Fruit fly (Drosophila melanogaster): ENCODE data around the gene CenG1A.

The CenG1A gene

dm6 chr2L:13829540-13829939 lies 5.8 kb upstream of the CenG1A start, which contains the start of the genes Arpc1 and Orc5 (continued):
- peak in 1 of 2 experiments; percentile 4 for TF ChIP-seq insv (GFP tag; optimal IDR thresholded peaks at IDR 0.05)
- TF ChIP-seq zf30C (GFP tag; optimal IDR thresholded peaks at IDR 0.05) = no peak
- no peak for TF ChIP-seq Mrtf (GFP tag; IDR thresholded peaks at IDR 0.05)
- peak; percentile 50 for TF ChIP-seq CG18011 (GFP tag; optimal IDR thresholded peaks at IDR 0.05)
- no peak for TF ChIP-seq otp (GFP tag; IDR thresholded peaks at IDR 0.05)
- TF ChIP-seq Lim3 (GFP tag; IDR thresholded peaks at IDR 0.05) = no peak
- TF ChIP-seq dm (GFP tag; optimal IDR thresholded peaks at IDR 0.05) = no peak
- no peak for TF ChIP-seq CG9437 (GFP tag; optimal IDR thresholded peaks at IDR 0.05)
- no peak for TF ChIP-seq repo (GFP tag; optimal IDR thresholded peaks at IDR 0.05)
- peak; percentile 87 for TF ChIP-seq Bgb (GFP tag; IDR thresholded peaks at IDR 0.05; ENCODE audit: partially characterized antibody)
- peak; percentile 67 for TF ChIP-seq HmgZ (tag; optimal IDR thresholded peaks at IDR 0.05)
- TF ChIP-seq D (optimal IDR thresholded peaks at IDR 0.05) = peak; percentile 10
- TF ChIP-seq D (GFP tag; optimal IDR thresholded peaks at IDR 0.05) = no peak
- TF ChIP-seq CG11696 (GFP tag; IDR thresholded peaks at IDR 0.05) = no peak
- TF ChIP-seq CG7928 (GFP tag; optimal IDR thresholded peaks at IDR 0.05) = no peak
- peak; percentile 76 for TF ChIP-seq trem (tag; optimal IDR thresholded peaks at IDR 0.05)
- TF ChIP-seq CG17328 (GFP tag; IDR thresholded peaks at IDR 0.05) = no peak
- no peak for TF ChIP-seq CG12299 (tag; optimal IDR thresholded peaks at IDR 0.05)
- TF ChIP-seq CoRest (tag; optimal IDR thresholded peaks at IDR 0.05) = peak; percentile 25
- no peak for TF ChIP-seq wdn (GFP tag; IDR thresholded peaks at IDR 0.05)
- TF ChIP-seq aop (GFP tag; IDR thresholded peaks at IDR 0.05) = no peak
- TF ChIP-seq mld (GFP tag; IDR thresholded peaks at IDR 0.05; ENCODE audit: partially characterized antibody) = peak; percentile 81; the same call in 1 of the 3 replicates
- no peak for TF ChIP-seq tgo (GFP tag; IDR thresholded peaks at IDR 0.05)
- TF ChIP-seq caup (GFP tag; optimal IDR thresholded peaks at IDR 0.05; ENCODE audit: severe bottlenecking) = no peak
- TF ChIP-seq al (GFP tag; IDR thresholded peaks at IDR 0.05) = no peak
- TF ChIP-seq Doc3 (GFP tag; IDR thresholded peaks at IDR 0.05; ENCODE audit: partially characterized antibody) = peak; percentile 77
- TF ChIP-seq CG18476 (GFP tag; optimal IDR thresholded peaks at IDR 0.05) = no peak
- no peak for TF ChIP-seq cas (GFP tag; IDR thresholded peaks at IDR 0.05)
- TF ChIP-seq CG11093 (GFP tag; IDR thresholded peaks at IDR 0.05) = no peak
- no peak for TF ChIP-seq ro (GFP tag; IDR thresholded peaks at IDR 0.05)
- TF ChIP-seq CG42726 (GFP tag; IDR thresholded peaks at IDR 0.05; ENCODE audit: partially characterized antibody) = peak; percentile 78
- TF ChIP-seq dmrt11E (tag; optimal IDR thresholded peaks at IDR 0.05) = no peak
- TF ChIP-seq CG2875 (GFP tag; optimal IDR thresholded peaks at IDR 0.05) = no peak
- peak; percentile 54 for TF ChIP-seq CHES-1-like (GFP tag; optimal IDR thresholded peaks at IDR 0.05)
- TF ChIP-seq Rx (GFP tag; IDR thresholded peaks at IDR 0.05) = no peak
- no peak for TF ChIP-seq ara (GFP tag; IDR thresholded peaks at IDR 0.05)
- TF ChIP-seq rib (GFP tag; IDR thresholded peaks at IDR 0.05) = no peak
- TF ChIP-seq Max (GFP tag; optimal IDR thresholded peaks at IDR 0.05) = no peak
- no peak for TF ChIP-seq CG12942 (GFP tag; optimal IDR thresholded peaks at IDR 0.05)
- no peak for TF ChIP-seq exex (tag; optimal IDR thresholded peaks at IDR 0.05)
- TF ChIP-seq crc (GFP tag; optimal IDR thresholded peaks at IDR 0.05) = no peak
- no peak for TF ChIP-seq zfh1 (GFP tag; IDR thresholded peaks at IDR 0.05)
- no peak for TF ChIP-seq Hr78 (GFP tag; optimal IDR thresholded peaks at IDR 0.05)
- no peak for TF ChIP-seq pnt (GFP tag; optimal IDR thresholded peaks at IDR 0.05)
- no peak for TF ChIP-seq CG31224 (GFP tag; IDR thresholded peaks at IDR 0.05)
- peak; percentile 76 for TF ChIP-seq E2f1 (GFP tag; IDR thresholded peaks at IDR 0.05)
- no peak for TF ChIP-seq Optix (GFP tag; IDR thresholded peaks at IDR 0.05)
- TF ChIP-seq Dll (GFP tag; IDR thresholded peaks at IDR 0.05; ENCODE audit: partially characterized antibody) = peak; percentile 88
- TF ChIP-seq CG6813 (GFP tag; optimal IDR thresholded peaks at IDR 0.05) = no peak
- no peak for TF ChIP-seq CG2678 (tag; optimal IDR thresholded peaks at IDR 0.05)
- TF ChIP-seq run (tag; optimal IDR thresholded peaks at IDR 0.05) = no peak
- no peak for TF ChIP-seq Fer1 (GFP tag; optimal IDR thresholded peaks at IDR 0.05)

All from whole organism, embryonic.